Worm (Caenorhabditis elegans) whole organism, L4 larva: ENCODE results near the gene F09E10.5.

Source experiments
- D1046.2 ChIP-seq: fragments of 200-800 bp; sonication (Bioruptor generic); IDR thresholded peaks from 2 replicates; pipeline ENCODE4 v1.3.6; 2022; ENCODE audit warnings: missing genetic modification characterization, missing compliant biosample characterization
- F10B5.3 ChIP-seq: sonication (generic microtip); optimal IDR thresholded peaks from 2 replicates; lab custom pipeline; 2016; ENCODE audit warnings: mild to moderate bottlenecking, missing genetic modification characterization, missing compliant biosample characterization
- T20F7.1 ChIP-seq: fragments of 200-800 bp; sonication (Bioruptor generic); optimal IDR thresholded peaks from 2 replicates; lab custom pipeline; 2018; ENCODE audit warnings: mild to moderate bottlenecking, missing genetic modification characterization, missing compliant biosample characterization
- T26A8.4 ChIP-seq: fragments of 200-800 bp; sonication (Bioruptor generic); IDR thresholded peaks from 2 replicates; pipeline ENCODE4 v1.3.6; 2022; ENCODE audit warnings: missing genetic modification characterization, missing compliant biosample characterization
- Y48G9A.11 ChIP-seq: fragments of 200-800 bp; sonication (Bioruptor generic); IDR thresholded peaks from 2 replicates; pipeline ENCODE4 v1.3.6; 2022; ENCODE audit warnings: missing genetic modification reagents, missing genetic modification characterization, missing compliant biosample characterization
- Y75B8A.6 ChIP-seq: fragments of 200-800 bp; sonication (Bioruptor generic); IDR thresholded peaks from 2 replicates; pipeline ENCODE4 v1.3.6; 2022; ENCODE audit warnings: missing genetic modification reagents, missing genetic modification characterization, missing compliant biosample characterization
- ama-1 ChIP-seq: fragments of 150-350 bp; optimal IDR thresholded peaks from 2 replicates; lab custom pipeline; 2014; ENCODE audit warnings: inconsistent platforms, mixed read lengths
- ces-1 ChIP-seq: fragments of 150-350 bp; sonication (generic microtip); optimal IDR thresholded peaks from 4 replicates; lab custom pipeline; 2014; ENCODE audit warnings: missing biosample characterization, missing genetic modification reagents, missing genetic modification characterization
- daf-16 ChIP-seq, 3 experiments: sonication (generic microtip); optimal IDR thresholded peaks; 2 replicates each; lab custom pipeline; 2016 to 2017; ENCODE audit warnings: missing genetic modification characterization in 3 of 3, missing genetic modification reagents in 3 of 3, mild to moderate bottlenecking in 2 of 3, missing compliant biosample characterization in 2 of 3, missing biosample characterization in 1 of 3, moderate library complexity in 1 of 3
- dmd-6 ChIP-seq: fragments of 200-800 bp; sonication (Bioruptor generic); IDR thresholded peaks from 2 replicates; pipeline ENCODE4 v1.3.6; 2022; ENCODE audit warnings: missing genetic modification reagents, missing genetic modification characterization, missing compliant biosample characterization
- duxl-1 ChIP-seq: sonication (generic microtip); optimal IDR thresholded peaks from 2 replicates; lab custom pipeline; 2016; ENCODE audit warnings: mild to moderate bottlenecking, missing genetic modification characterization, moderate library complexity, missing compliant biosample characterization; ENCODE audit not compliant: poor library complexity
- dve-1 ChIP-seq: sonication (generic microtip); optimal IDR thresholded peaks from 2 replicates; lab custom pipeline; 2017; ENCODE audit warnings: antibody characterized with exemption, mild to moderate bottlenecking, missing genetic modification characterization, missing compliant biosample characterization; ENCODE audit not compliant: insufficient read depth
- egl-27 ChIP-seq: sonication (generic microtip); optimal IDR thresholded peaks from 3 replicates; lab custom pipeline; 2017; ENCODE audit warnings: missing biosample characterization, missing genetic modification reagents, missing genetic modification characterization
- egl-43 ChIP-seq: fragments of 200-800 bp; sonication (Bioruptor generic); IDR thresholded peaks from 2 replicates; pipeline ENCODE4 v1.3.6; 2022; ENCODE audit warnings: missing genetic modification reagents, missing genetic modification characterization, missing compliant biosample characterization
- hmg-1.1 ChIP-seq: fragments of 200-800 bp; sonication (Bioruptor generic); IDR thresholded peaks from 2 replicates; pipeline ENCODE4 v1.3.6; 2022; ENCODE audit warnings: missing genetic modification reagents, missing genetic modification characterization, missing compliant biosample characterization
- lin-1 ChIP-seq: fragments of 200-800 bp; sonication (Bioruptor generic); IDR thresholded peaks from 2 replicates; pipeline ENCODE4 v1.3.6; 2022; ENCODE audit warnings: missing genetic modification reagents, missing genetic modification characterization, missing compliant biosample characterization
- lin-29 ChIP-seq: fragments of 200-800 bp; sonication (Bioruptor generic); IDR thresholded peaks from 2 replicates; pipeline ENCODE4 v1.3.6; 2022; ENCODE audit warnings: missing genetic modification reagents, missing genetic modification characterization, missing compliant biosample characterization
- mdt-29 ChIP-seq: fragments of 200-800 bp; sonication (Bioruptor generic); IDR thresholded peaks from 2 replicates; pipeline ENCODE4 v1.3.6; 2022; ENCODE audit warnings: missing genetic modification reagents, missing genetic modification characterization, missing compliant biosample characterization
- mep-1 ChIP-seq: fragments of 150-350 bp; sonication (generic microtip); optimal IDR thresholded peaks from 3 replicates; lab custom pipeline; 2014; ENCODE audit warnings: missing biosample characterization, missing genetic modification characterization
- mxl-3 ChIP-seq: fragments of 200-800 bp; sonication (Bioruptor generic); optimal IDR thresholded peaks from 2 replicates; lab custom pipeline; 2018; ENCODE audit warnings: mild to moderate bottlenecking, missing genetic modification characterization, missing compliant biosample characterization
- nhr-10 ChIP-seq: fragments of 150-350 bp; optimal IDR thresholded peaks from 2 replicates; lab custom pipeline; 2014; ENCODE audit warnings: missing biosample characterization, missing genetic modification characterization
- nhr-102 ChIP-seq: sonication (generic microtip); optimal IDR thresholded peaks from 2 replicates; lab custom pipeline; 2016; ENCODE audit warnings: mild to moderate bottlenecking, missing genetic modification characterization, moderate library complexity, missing compliant biosample characterization
- nhr-237 ChIP-seq: sonication (generic microtip); optimal IDR thresholded peaks from 2 replicates; lab custom pipeline; 2017; ENCODE audit warnings: missing biosample characterization, missing genetic modification characterization
- nhr-25 ChIP-seq: sonication (generic microtip); optimal IDR thresholded peaks from 2 replicates; lab custom pipeline; 2017; ENCODE audit warnings: missing genetic modification characterization, mild to moderate bottlenecking, missing compliant biosample characterization, antibody characterized with exemption, moderate library complexity, borderline replicate concordance; ENCODE audit not compliant: insufficient read depth
- nhr-28 ChIP-seq: fragments of 150-350 bp; optimal IDR thresholded peaks from 2 replicates; lab custom pipeline; 2014; ENCODE audit warnings: missing biosample characterization, missing genetic modification characterization
- nhr-41 ChIP-seq: fragments of 200-800 bp; sonication (Bioruptor generic); IDR thresholded peaks from 2 replicates; pipeline ENCODE4 v1.3.6; 2022; ENCODE audit warnings: missing genetic modification reagents, missing genetic modification characterization, missing compliant biosample characterization
- nhr-48 ChIP-seq: sonication (generic microtip); optimal IDR thresholded peaks from 2 replicates; lab custom pipeline; 2016; ENCODE audit warnings: mild to moderate bottlenecking, missing genetic modification characterization, missing compliant biosample characterization
- nhr-6 ChIP-seq: fragments of 150-350 bp; optimal IDR thresholded peaks from 2 replicates; lab custom pipeline; 2014; ENCODE audit warnings: missing biosample characterization, missing genetic modification characterization
- php-3 ChIP-seq: fragments of 200-800 bp; sonication (Bioruptor generic); IDR thresholded peaks from 2 replicates; pipeline ENCODE4 v1.3.6; 2022; ENCODE audit warnings: missing genetic modification reagents, missing genetic modification characterization, missing compliant biosample characterization
- rbr-2 ChIP-seq: sonication (generic microtip); optimal IDR thresholded peaks from 2 replicates; lab custom pipeline; 2016; ENCODE audit warnings: missing genotype, missing genetic modification characterization, missing compliant biosample characterization
- saeg-2 ChIP-seq: fragments of 200-800 bp; sonication (Bioruptor generic); IDR thresholded peaks from 2 replicates; pipeline ENCODE4 v1.3.6; 2022; ENCODE audit warnings: missing genetic modification reagents, missing genetic modification characterization, missing compliant biosample characterization
- sdz-12 ChIP-seq: fragments of 200-800 bp; sonication (Bioruptor generic); optimal IDR thresholded peaks from 2 replicates; lab custom pipeline; 2018; ENCODE audit warnings: mild to moderate bottlenecking, missing genetic modification characterization, missing compliant biosample characterization
- set-16 ChIP-seq: fragments of 200-800 bp; sonication (Bioruptor generic); IDR thresholded peaks from 2 replicates; pipeline ENCODE4 v1.3.6; 2022; ENCODE audit warnings: missing genetic modification reagents, missing genetic modification characterization, missing compliant biosample characterization
- spr-1 ChIP-seq: sonication (generic microtip); optimal IDR thresholded peaks from 2 replicates; lab custom pipeline; 2016; ENCODE audit warnings: mild to moderate bottlenecking, missing genetic modification characterization, missing compliant biosample characterization
- spr-3 ChIP-seq: fragments of 200-800 bp; sonication (Bioruptor generic); optimal IDR thresholded peaks from 2 replicates; lab custom pipeline; 2018; ENCODE audit warnings: mild to moderate bottlenecking, missing genetic modification characterization, missing compliant biosample characterization
- tra-1 ChIP-seq: fragments of 200-800 bp; sonication (Bioruptor generic); IDR thresholded peaks from 2 replicates; pipeline ENCODE4 v1.3.6; 2022; ENCODE audit warnings: missing genetic modification reagents, missing genetic modification characterization, missing compliant biosample characterization
- unc-62 ChIP-seq, 3 experiments: fragments of 150-350 bp in 1 of 3; sonication (generic microtip); optimal IDR thresholded peaks in 2 of 3; peaks in 1 of 3; 1 replicate in 1 of 3; 2 replicates in 2 of 3; lab custom pipeline; 2014 to 2017; ENCODE audit warnings: missing biosample characterization in 3 of 3, missing genetic modification characterization in 3 of 3, missing genetic modification reagents in 3 of 3, missing genotype in 1 of 3
- vab-7 ChIP-seq: fragments of 200-800 bp; sonication (Bioruptor generic); IDR thresholded peaks from 2 replicates; pipeline ENCODE4 v1.3.6; 2022; ENCODE audit warnings: missing genetic modification reagents, missing genetic modification characterization, missing compliant biosample characterization
- zip-11 ChIP-seq: fragments of 200-800 bp; sonication (Bioruptor generic); IDR thresholded peaks from 2 replicates; pipeline ENCODE4 v1.3.6; 2022; ENCODE audit warnings: missing genetic modification characterization, missing compliant biosample characterization
- zip-2 ChIP-seq: fragments of 150-350 bp; optimal IDR thresholded peaks from 2 replicates; lab custom pipeline; 2014; ENCODE audit warnings: missing biosample characterization, missing genetic modification characterization

F09E10.5 gene

ce11 chrX:1489574-1489973 is 4.6 kb downstream of the F09E10.5 start:
- TF ChIP-seq duxl-1 (tag; lab: Kevin White, UChicago): peak; percentile 61
- no peak for TF ChIP-seq nhr-102 (tag; lab: Kevin White, UChicago)
- TF ChIP-seq unc-62 (GFP tag; optimal IDR thresholded peaks at IDR 0.05 in 1 of 2; lab: Kevin White, UChicago): peak in 1 of 2 experiments; percentile 30
- no peak for TF ChIP-seq unc-62 (tag; optimal IDR thresholded peaks at IDR 0.05; lab: Kevin White, UChicago)
- no peak for TF ChIP-seq saeg-2 (GFP tag; lab: Robert Waterston, UW)
- TF ChIP-seq daf-16 (GFP tag; optimal IDR thresholded peaks at IDR 0.05; lab: Kevin White, UChicago): peak in 1 of 2 experiments; percentile 29
- TF ChIP-seq daf-16 (tag; optimal IDR thresholded peaks at IDR 0.05; lab: Kevin White, UChicago): no peak

ce11 chrX:1488775-1489174 is 5.4 kb downstream of the F09E10.5 start:
- TF ChIP-seq rbr-2 (tag; lab: Kevin White, UChicago): no peak
- TF ChIP-seq Y75B8A.6: 0 out of 2 replicates have a peak, but pooled peaks have one; percentile 25
- TF ChIP-seq F10B5.3 (tag; lab: Kevin White, UChicago): no peak
- TF ChIP-seq sdz-12 (GFP tag; lab: Kevin White, UChicago): peak; percentile 19
- 0 out of 2 replicates have a peak, but pooled peaks have one; percentile 19 for TF ChIP-seq D1046.2
- TF ChIP-seq vab-7 (GFP tag; lab: Robert Waterston, UW): peak; percentile 22; the same call in 1 of the 2 replicates

- 0 out of 2 replicates have a peak, but pooled peaks have one; percentile 16 for TF ChIP-seq egl-43 (GFP tag; lab: Robert Waterston, UW)
- peak; percentile 53; the same call in 1 of the 2 replicates for TF ChIP-seq set-16 (GFP tag; lab: Robert Waterston, UW)
- no peak for TF ChIP-seq zip-2 (tag; lab: Kevin White, UChicago)
- TF ChIP-seq mdt-29: 0 out of 2 replicates have a peak, but pooled peaks have one; percentile 15
- 0 out of 2 replicates have a peak, but pooled peaks have one; percentile 12 for TF ChIP-seq Y48G9A.11 (GFP tag; lab: Robert Waterston, UW)
- TF ChIP-seq D1046.2: 0 out of 2 replicates have a peak, but pooled peaks have one; percentile 20
- TF ChIP-seq Y75B8A.6: 0 out of 2 replicates have a peak, but pooled peaks have one; percentile 59
- no peak for TF ChIP-seq nhr-10 (tag; lab: Kevin White, UChicago)
- TF ChIP-seq, all 104 proteins: peak for 6
Observed at ce11 chrX:1487096-1487495, 7.1 kb downstream of the F09E10.5 start.

ce11 chrX:1486135-1486648 is 8.0 kb downstream of the F09E10.5 start, which contains the start of the genes D1005.10 and dhs-25:
D1005.10 (minus strand) TSS chrX:1486185.
dhs-25 (plus strand) TSS chrX:1486532.
- TF ChIP-seq tra-1 (GFP tag; lab: Robert Waterston, UW): peak; percentile 78
- TF ChIP-seq php-3 (GFP tag; lab: Robert Waterston, UW): peak; percentile 36; the same call in 1 of the 2 replicates
- TF ChIP-seq nhr-41 (GFP tag; lab: Robert Waterston, UW): peak; percentile 54; the same call in 1 of the 2 replicates
- no peak for TF ChIP-seq spr-3 (GFP tag; lab: Kevin White, UChicago)
- peak; percentile 96 for TF ChIP-seq dve-1 (tag; lab: Kevin White, UChicago)
- peak; percentile 35 for TF ChIP-seq ama-1 (lab: Kevin White, UChicago)
- no peak for TF ChIP-seq lin-29 (GFP tag; lab: Robert Waterston, UW)
- TF ChIP-seq mxl-3: peak; percentile 52
- TF ChIP-seq nhr-28 (tag; lab: Kevin White, UChicago): peak; percentile 68
- peak; percentile 96 for TF ChIP-seq nhr-48 (tag; lab: Kevin White, UChicago)
- peak; percentile 82 for TF ChIP-seq nhr-25 (tag; lab: Kevin White, UChicago)
- no peak for TF ChIP-seq nhr-237 (tag; lab: Kevin White, UChicago)
- TF ChIP-seq nhr-6 (tag; lab: Kevin White, UChicago): peak; percentile 24
- TF ChIP-seq zip-11 (GFP tag; lab: Robert Waterston, UW): no peak
- peak; percentile 69 for TF ChIP-seq hmg-1.1 (GFP tag; lab: Robert Waterston, UW)
- peak; percentile 78 for TF ChIP-seq mep-1 (tag; lab: Kevin White, UChicago)
- TF ChIP-seq D1046.2: no peak
- TF ChIP-seq T20F7.1 (GFP tag; lab: Kevin White, UChicago): peak; percentile 43
- peak; percentile 34; the same call in 1 of the 2 replicates for TF ChIP-seq lin-1 (GFP tag; lab: Robert Waterston, UW)
- peak; percentile 96 for TF ChIP-seq dmd-6 (GFP tag; lab: Robert Waterston, UW)
- peak; percentile 93 for TF ChIP-seq nhr-10 (tag; lab: Kevin White, UChicago)
- peak; percentile 12; the same call in 1 of the 2 replicates for TF ChIP-seq T26A8.4 (GFP tag; lab: Robert Waterston, UW)
- TF ChIP-seq saeg-2 (GFP tag; lab: Robert Waterston, UW): 0 out of 2 replicates have a peak, but pooled peaks have one; percentile 63
- no peak for TF ChIP-seq egl-27 (tag; lab: Kevin White, UChicago)
- no peak for TF ChIP-seq spr-1 (tag; lab: Kevin White, UChicago)
- peak; percentile 31 for TF ChIP-seq rbr-2 (tag; lab: Kevin White, UChicago)
- TF ChIP-seq nhr-102 (tag; lab: Kevin White, UChicago): peak; percentile 78
- TF ChIP-seq ces-1 (GFP tag; lab: Kevin White, UChicago): no peak
